Fruit fly (Drosophila melanogaster) whole organism, prepupa: ENCODE data around the gene CG31224.

Experiments
- Blimp-1 ChIP-seq: fragments of 200-800 bp; sonication (Bioruptor generic); optimal IDR thresholded peaks from 3 replicates; lab custom pipeline; 2017; ENCODE audit warnings: missing biosample characterization, missing genetic modification characterization, mild to moderate bottlenecking, moderate library complexity, missing genetic modification reagents
- CG10631 ChIP-seq: fragments of 200-800 bp; sonication (Bioruptor generic); optimal IDR thresholded peaks from 2 replicates; lab custom pipeline; 2016; ENCODE audit warnings: missing biosample characterization, missing genetic modification characterization
- CG11294 ChIP-seq: fragments of 200-800 bp; sonication (Bioruptor generic); IDR thresholded peaks from 2 replicates; pipeline ENCODE4 v1.3.6; 2022; ENCODE audit warnings: missing biosample characterization, missing genetic modification characterization
- CG11762 ChIP-seq: fragments of 200-800 bp; sonication (Bioruptor generic); optimal IDR thresholded peaks from 3 replicates; lab custom pipeline; 2016; ENCODE audit warnings: missing biosample characterization, missing genetic modification characterization; ENCODE audit not compliant: insufficient read depth
- CG11902 ChIP-seq: fragments of 200-800 bp; sonication (Bioruptor generic); optimal IDR thresholded peaks from 3 replicates; lab custom pipeline; 2016; ENCODE audit warnings: missing biosample characterization, missing genetic modification characterization
- CG15336 ChIP-seq: fragments of 200-800 bp; sonication (Bioruptor generic); IDR thresholded peaks from 2 replicates; pipeline ENCODE4 v1.3.6; 2022; ENCODE audit warnings: missing biosample characterization, missing genetic modification characterization
- CG1621 ChIP-seq: fragments of 200-800 bp; sonication (Bioruptor generic); optimal IDR thresholded peaks from 3 replicates; lab custom pipeline; 2018; ENCODE audit warnings: missing biosample characterization, mild to moderate bottlenecking, missing genetic modification characterization
- CG16779 ChIP-seq: fragments of 200-800 bp; sonication (Bioruptor generic); optimal IDR thresholded peaks from 3 replicates; lab custom pipeline; 2017; ENCODE audit warnings: missing biosample characterization, mild to moderate bottlenecking, missing genetic modification characterization
- CG3032 ChIP-seq: fragments of 200-800 bp; optimal IDR thresholded peaks from 2 replicates; lab custom pipeline; 2019; ENCODE audit warnings: missing biosample characterization, mild to moderate bottlenecking, missing genetic modification characterization, moderate library complexity
- CG31627 ChIP-seq: fragments of 200-800 bp; sonication (Bioruptor generic); optimal IDR thresholded peaks from 3 replicates; lab custom pipeline; 2016; ENCODE audit warnings: missing biosample characterization, missing genetic modification characterization
- CG32006 ChIP-seq: fragments of 200-800 bp; sonication (Bioruptor generic); optimal IDR thresholded peaks from 3 replicates; lab custom pipeline; 2017; ENCODE audit warnings: missing biosample characterization, mild to moderate bottlenecking, missing genetic modification characterization
- CG3919 ChIP-seq: fragments of 200-800 bp; sonication (Bioruptor generic); optimal IDR thresholded peaks from 3 replicates; lab custom pipeline; 2016; ENCODE audit warnings: missing biosample characterization, missing genetic modification characterization
- CG6163 ChIP-seq: fragments of 200-800 bp; sonication (Bioruptor generic); IDR thresholded peaks from 3 replicates; pipeline ENCODE4 v1.3.6; 2022; ENCODE audit warnings: missing biosample characterization, missing genetic modification characterization
- CG6792 ChIP-seq: fragments of 200-800 bp; sonication (Bioruptor generic); optimal IDR thresholded peaks from 3 replicates; lab custom pipeline; 2016; ENCODE audit warnings: missing biosample characterization, missing genetic modification characterization
- CG7368 ChIP-seq: fragments of 200-800 bp; sonication (Bioruptor generic); optimal IDR thresholded peaks from 3 replicates; lab custom pipeline; 2016; ENCODE audit warnings: missing biosample characterization, missing genetic modification characterization
- CG8119 ChIP-seq: fragments of 200-800 bp; sonication (Bioruptor generic); IDR thresholded peaks from 3 replicates; pipeline ENCODE4 v1.3.6; 2022; ENCODE audit warnings: missing biosample characterization, missing genetic modification characterization
- CG8319 ChIP-seq: fragments of 200-800 bp; sonication (Bioruptor generic); optimal IDR thresholded peaks from 3 replicates; lab custom pipeline; 2016; ENCODE audit warnings: missing biosample characterization, missing genetic modification characterization
- CG9139 ChIP-seq: fragments of 200-800 bp; sonication (Bioruptor generic); optimal IDR thresholded peaks from 3 replicates; lab custom pipeline; 2017; ENCODE audit warnings: missing biosample characterization, mild to moderate bottlenecking, missing genetic modification characterization
- Eip75B ChIP-seq: fragments of 200-800 bp; sonication (Bioruptor generic); optimal IDR thresholded peaks from 3 replicates; lab custom pipeline; 2016; ENCODE audit warnings: missing biosample characterization, missing genetic modification characterization
- Eip78C ChIP-seq: fragments of 200-800 bp; sonication (Bioruptor generic); peaks from one replicate; lab custom pipeline; 2016; ENCODE audit warnings: missing biosample characterization, missing genetic modification characterization
- Eip93F ChIP-seq: fragments of 200-800 bp; sonication (Bioruptor generic); optimal IDR thresholded peaks from 2 replicates; lab custom pipeline; 2016; ENCODE audit warnings: missing biosample characterization, mild to moderate bottlenecking, missing genetic modification characterization
- Ets21C ChIP-seq: fragments of 200-800 bp; sonication (Bioruptor generic); optimal IDR thresholded peaks from 3 replicates; lab custom pipeline; 2016; ENCODE audit warnings: missing biosample characterization, missing genetic modification characterization
- Gug ChIP-seq: fragments of 200-800 bp; sonication (Bioruptor generic); IDR thresholded peaks from 2 replicates; pipeline ENCODE4 v1.3.6; 2022; ENCODE audit warnings: missing biosample characterization, missing genetic modification characterization
- Hr38 ChIP-seq: sonication (Bioruptor generic); optimal IDR thresholded peaks from 2 replicates; lab custom pipeline; 2016; ENCODE audit warnings: missing biosample characterization, missing genetic modification characterization
- Lpt ChIP-seq: fragments of 200-800 bp; sonication (Bioruptor generic); optimal IDR thresholded peaks from 3 replicates; lab custom pipeline; 2016; ENCODE audit warnings: missing biosample characterization, missing genetic modification characterization
- Met ChIP-seq: fragments of 200-800 bp; sonication (Bioruptor generic); optimal IDR thresholded peaks from 3 replicates; lab custom pipeline; 2016; ENCODE audit warnings: missing biosample characterization, missing genetic modification characterization
- OdsH ChIP-seq: fragments of 200-800 bp; sonication (Bioruptor generic); optimal IDR thresholded peaks from 3 replicates; lab custom pipeline; 2016; ENCODE audit warnings: missing biosample characterization, missing genetic modification characterization
- Smox ChIP-seq: fragments of 200-800 bp; sonication (Bioruptor generic); optimal IDR thresholded peaks from 3 replicates; lab custom pipeline; 2016; ENCODE audit warnings: missing biosample characterization, missing genetic modification characterization
- Sox14 ChIP-seq: fragments of 200-800 bp; sonication (Bioruptor generic); optimal IDR thresholded peaks from 3 replicates; lab custom pipeline; 2016; ENCODE audit warnings: missing biosample characterization, missing genetic modification characterization
- Sox15 ChIP-seq: fragments of 200-800 bp; sonication (Bioruptor generic); optimal IDR thresholded peaks from 3 replicates; lab custom pipeline; 2016; ENCODE audit warnings: missing biosample characterization, missing genetic modification characterization
- achi ChIP-seq: fragments of 200-800 bp; sonication (Bioruptor generic); optimal IDR thresholded peaks from 3 replicates; lab custom pipeline; 2016; ENCODE audit warnings: missing biosample characterization, missing genetic modification characterization
- cyc ChIP-seq: fragments of 200-800 bp; sonication (Bioruptor generic); optimal IDR thresholded peaks from 3 replicates; lab custom pipeline; 2016; ENCODE audit warnings: missing biosample characterization, missing genetic modification characterization
- dac ChIP-seq: fragments of 200-800 bp; sonication (Bioruptor generic); optimal IDR thresholded peaks from 2 replicates; lab custom pipeline; 2017; ENCODE audit warnings: missing biosample characterization, mild to moderate bottlenecking, missing genetic modification characterization
- dsx ChIP-seq: fragments of 200-800 bp; optimal IDR thresholded peaks from 3 replicates; lab custom pipeline; 2019; ENCODE audit warnings: missing biosample characterization, mild to moderate bottlenecking, missing genetic modification characterization, moderate library complexity; ENCODE audit not compliant: poor library complexity, severe bottlenecking
- eg ChIP-seq: fragments of 200-800 bp; sonication (Bioruptor generic); IDR thresholded peaks from 3 replicates; pipeline ENCODE4 v1.3.6; 2022; ENCODE audit warnings: missing biosample characterization, missing genetic modification characterization
- fkh ChIP-seq: fragments of 200-800 bp; sonication (Bioruptor generic); optimal IDR thresholded peaks from 3 replicates; lab custom pipeline; 2017; ENCODE audit warnings: missing biosample characterization, mild to moderate bottlenecking, missing genetic modification characterization, moderate library complexity
- lz ChIP-seq: fragments of 200-800 bp; sonication (Bioruptor generic); optimal IDR thresholded peaks from 3 replicates; lab custom pipeline; 2016; ENCODE audit warnings: missing biosample characterization, missing genetic modification characterization
- spab ChIP-seq: fragments of 200-800 bp; sonication (Bioruptor generic); optimal IDR thresholded peaks from 2 replicates; lab custom pipeline; 2017; ENCODE audit warnings: missing biosample characterization, mild to moderate bottlenecking, missing genetic modification characterization, missing genetic modification reagents
- svp ChIP-seq: fragments of 200-800 bp; sonication (Bioruptor generic); peaks from one replicate; lab custom pipeline; 2016; ENCODE audit warnings: missing biosample characterization, missing genetic modification characterization
- topi ChIP-seq: fragments of 200-800 bp; sonication (Bioruptor generic); optimal IDR thresholded peaks from 3 replicates; lab custom pipeline; 2016; ENCODE audit warnings: missing biosample characterization, missing genetic modification characterization
- vri ChIP-seq: fragments of 200-800 bp; sonication (Bioruptor generic); optimal IDR thresholded peaks from 3 replicates; lab custom pipeline; 2016; ENCODE audit warnings: missing biosample characterization, mild to moderate bottlenecking, missing genetic modification characterization

CG31224 gene

dm6 chr3R:18681054-18681453 is 21.9 kb upstream of the CG31224 start:
- TF ChIP-seq Eip75B (no peak), CG9139 (no peak), OdsH (GFP tag; lab: Kevin White, UChicago) (no peak), spab (GFP tag; lab: Kevin White, UChicago) (no peak), Eip93F (GFP tag; lab: Kevin White, UChicago) (no peak), CG11762 (GFP tag; lab: Kevin White, UChicago) (no peak), achi (GFP tag; lab: Kevin White, UChicago) (no peak), Gug (no peak), CG16779 (no peak), Eip78C (GFP tag; lab: Kevin White, UChicago) (no peak)

dm6 chr3R:18680332-18680731 is 21.2 kb upstream of the CG31224 start, which contains the start of the genes CG46318 and ChT:
Gene CG46318 (plus strand): TSS chr3R:18680604.
Gene ChT (plus strand): TSS chr3R:18680604.
- TF ChIP-seq CG3919 (GFP tag; lab: Kevin White, UChicago) (no peak), dac (GFP tag; lab: Kevin White, UChicago) (no peak), CG9139 (no peak), CG11902 (GFP tag; lab: Kevin White, UChicago) (no peak), CG15336 (no peak), cyc (no peak), CG7368 (no peak), CG16779 (no peak), OdsH (GFP tag; lab: Kevin White, UChicago) (no peak), Sox14 (no peak), Lpt (no peak), CG6792 (GFP tag; lab: Kevin White, UChicago) (no peak), CG1621 (tag; lab: Kevin White, UChicago) (no peak), Smox (GFP tag; lab: Kevin White, UChicago) (no peak), topi (GFP tag; lab: Kevin White, UChicago) (no peak), Hr38 (no peak), CG10631 (no peak), fkh (GFP tag; lab: Kevin White, UChicago) (no peak)

dm6 chr3R:18677500-18677940 is 18.4 kb upstream of the CG31224 start, which contains the start of the genes dind and CG7706:
Gene dind (minus strand): TSS chr3R:18677539.
Gene CG7706 (plus strand): TSS chr3R:18677818.
- TF ChIP-seq svp (GFP tag; lab: Kevin White, UChicago) (peak; percentile 81), Met (GFP tag; lab: Kevin White, UChicago) (no peak), CG31627 (GFP tag; lab: Kevin White, UChicago) (peak; percentile 8), spab (GFP tag; lab: Kevin White, UChicago) (no peak)

- TF ChIP-seq Eip75B, result no peak
- peak; percentile 46 for TF ChIP-seq svp (GFP tag; lab: Kevin White, UChicago)
- TF ChIP-seq Blimp-1 (GFP tag; lab: Kevin White, UChicago), result no peak
- peak; percentile 78 for TF ChIP-seq fkh (GFP tag; lab: Kevin White, UChicago)
- TF ChIP-seq CG10631, result no peak
- no peak for TF ChIP-seq dsx (GFP tag; lab: Kevin White, UChicago)
- TF ChIP-seq CG3919 (GFP tag; lab: Kevin White, UChicago), result no peak
- TF ChIP-seq, all 60 proteins: peak for 2
These were observed 12.1 kb upstream of the CG31224 start, which contains the start of gene CG31230 for dm6 chr3R:18671112-18671729. Gene CG31230 (plus strand): TSS chr3R:18671679.

dm6 chr3R:18670441-18671111 is 11.5 kb upstream of the CG31224 start:
- TF ChIP-seq CG32006 (GFP tag; lab: Kevin White, UChicago) (no peak), CG15336 (peak; percentile 68), Sox14 (peak; percentile 37), CG3032 (tag; lab: Kevin White, UChicago) (peak; percentile 32), lz (GFP tag; lab: Kevin White, UChicago) (peak; percentile 75), vri (GFP tag; lab: Kevin White, UChicago) (peak; percentile 70), Sox15 (GFP tag; lab: Kevin White, UChicago) (no peak), Ets21C (GFP tag; lab: Kevin White, UChicago) (peak; percentile 38), CG8319 (GFP tag; lab: Kevin White, UChicago) (peak; percentile 45), eg (GFP tag; lab: Robert Waterston, UW) (peak; percentile 55; the same call in 2 of the 3 replicates), dsx (GFP tag; lab: Kevin White, UChicago) (peak; percentile 49), Eip75B (peak; percentile 74), svp (GFP tag; lab: Kevin White, UChicago) (peak; percentile 90), CG11294 (GFP tag; lab: Robert Waterston, UW) (peak; percentile 11; the same call in 1 of the 2 replicates), CG11762 (GFP tag; lab: Kevin White, UChicago) (no peak), CG6163 (peak; percentile 58; the same call in 1 of the 3 replicates), Lpt (no peak), Blimp-1 (GFP tag; lab: Kevin White, UChicago) (peak; percentile 26), CG8119 (peak; percentile 62)
